Fruit fly (Drosophila melanogaster): ENCODE measurements around the gene CG6770.

The CG6770 gene

dm6 chr2L:12092041-12092440, 46.1 kb upstream of the CG6770 start:
- TF ChIP-seq cad (GFP tag; optimal IDR thresholded peaks at IDR 0.05) (peak; percentile 86), dimm (GFP tag; IDR thresholded peaks at IDR 0.05) (no peak), tll (GFP tag; optimal IDR thresholded peaks at IDR 0.05) (peak in 1 of 2 experiments; percentile 95), sna (GFP tag; IDR thresholded peaks at IDR 0.05; ENCODE audit: partially characterized antibody) (no peak), Ada2b (GFP tag; IDR thresholded peaks at IDR 0.05) (no peak), Meics (GFP tag; optimal IDR thresholded peaks at IDR 0.05) (no peak), schlank (tag; optimal IDR thresholded peaks at IDR 0.05) (no peak), prd (optimal IDR thresholded peaks at IDR 0.05) (no peak), prd (GFP tag; IDR thresholded peaks at IDR 0.05) (peak; percentile 3; the same call in 1 of the 3 replicates), CG3847 (GFP tag; IDR thresholded peaks at IDR 0.05) (no peak)

dm6 chr2L:12091522-12091921, 45.6 kb upstream of the CG6770 start, which contains the start of gene Pex19:
Pex19 (plus strand) TSS chr2L:12091822.
- TF ChIP-seq ato (GFP tag; IDR thresholded peaks at IDR 0.05; ENCODE audit: partially characterized antibody), result no peak
- no peak for TF ChIP-seq B-H1 (GFP tag; IDR thresholded peaks at IDR 0.05)
- TF ChIP-seq pros (GFP tag; optimal IDR thresholded peaks at IDR 0.05), result no peak
- no peak for TF ChIP-seq jigr1 (GFP tag; IDR thresholded peaks at IDR 0.05)
- TF ChIP-seq CG5180 (GFP tag; optimal IDR thresholded peaks at IDR 0.05), result no peak
- TF ChIP-seq CHES-1-like (GFP tag; optimal IDR thresholded peaks at IDR 0.05), result no peak
- TF ChIP-seq Ada2b (GFP tag; IDR thresholded peaks at IDR 0.05), result no peak
- no peak for TF ChIP-seq hbn (GFP tag; IDR thresholded peaks at IDR 0.05; ENCODE audit: partially characterized antibody)
- TF ChIP-seq Blimp-1 (GFP tag; optimal IDR thresholded peaks at IDR 0.05), result no peak
- TF ChIP-seq Aef1 (GFP tag; IDR thresholded peaks at IDR 0.05), result no peak
- no peak for TF ChIP-seq slp2 (GFP tag; optimal IDR thresholded peaks at IDR 0.05)
- no peak for TF ChIP-seq CG9609 (GFP tag; optimal IDR thresholded peaks at IDR 0.05)
- TF ChIP-seq MBD-R2 (GFP tag; IDR thresholded peaks at IDR 0.05), result no peak
- TF ChIP-seq sna (GFP tag; IDR thresholded peaks at IDR 0.05; ENCODE audit: partially characterized antibody), result no peak
- no peak for TF ChIP-seq CG10267 (tag; optimal IDR thresholded peaks at IDR 0.05)
- no peak for TF ChIP-seq CG17912 (GFP tag; optimal IDR thresholded peaks at IDR 0.05)

dm6 chr2L:12089145-12089544, 43.2 kb upstream of the CG6770 start:
- TF ChIP-seq tll (GFP tag; optimal IDR thresholded peaks at IDR 0.05) (peak in 1 of 2 experiments; percentile 94), CG9215 (GFP tag; IDR thresholded peaks at IDR 0.05) (no peak), cad (GFP tag; optimal IDR thresholded peaks at IDR 0.05) (peak; percentile 33)

- TF ChIP-seq tll (GFP tag; optimal IDR thresholded peaks at IDR 0.05) (peak in 1 of 2 experiments; percentile 69), cad (GFP tag; optimal IDR thresholded peaks at IDR 0.05) (peak; percentile 98), zen (tag; optimal IDR thresholded peaks at IDR 0.05) (peak; percentile 39), chif (GFP tag; optimal IDR thresholded peaks at IDR 0.05) (no peak), sob (GFP tag; IDR thresholded peaks at IDR 0.05) (no peak), Deaf1 (tag; optimal IDR thresholded peaks at IDR 0.05) (no peak)
Observed at dm6 chr2L:12087442-12087841, 41.5 kb upstream of the CG6770 start.

dm6 chr2L:12085619-12086171, 39.8 kb upstream of the CG6770 start, which contains the start of gene prd:
prd (minus strand) TSS chr2L:12085827.
- peak; percentile 36 for TF ChIP-seq Jarid2 (GFP tag; optimal IDR thresholded peaks at IDR 0.05)
- TF ChIP-seq CG2889 (GFP tag; IDR thresholded peaks at IDR 0.05), result no peak
- TF ChIP-seq E2f2 (GFP tag; IDR thresholded peaks at IDR 0.05), result no peak
- peak; percentile 98 for TF ChIP-seq Nf-YB (GFP tag; optimal IDR thresholded peaks at IDR 0.05)
- TF ChIP-seq Blimp-1 (GFP tag; optimal IDR thresholded peaks at IDR 0.05), result no peak
- TF ChIP-seq CG8290 (GFP tag; optimal IDR thresholded peaks at IDR 0.05), result no peak
- TF ChIP-seq CG8290 (tag; optimal IDR thresholded peaks at IDR 0.05), result no peak
- peak; percentile 97 for TF ChIP-seq Nf-YC (tag; optimal IDR thresholded peaks at IDR 0.05)
- no peak for TF ChIP-seq repo (GFP tag; optimal IDR thresholded peaks at IDR 0.05)
- peak; percentile 39; the same call in 1 of the 4 replicates for TF ChIP-seq Dll (GFP tag; IDR thresholded peaks at IDR 0.05; ENCODE audit: partially characterized antibody)
- no peak for TF ChIP-seq ro (GFP tag; IDR thresholded peaks at IDR 0.05)
- TF ChIP-seq CG4730 (GFP tag; IDR thresholded peaks at IDR 0.05), result no peak
- no peak for TF ChIP-seq Optix (GFP tag; IDR thresholded peaks at IDR 0.05)
- TF ChIP-seq CG8478 (optimal IDR thresholded peaks at IDR 0.05), result peak; percentile 85
- TF ChIP-seq hbn (GFP tag; IDR thresholded peaks at IDR 0.05; ENCODE audit: partially characterized antibody), result no peak
- TF ChIP-seq CG15479 (GFP tag; optimal IDR thresholded peaks at IDR 0.05), result peak; percentile 76
- peak; percentile 86 for TF ChIP-seq Nf-YA (GFP tag; IDR thresholded peaks at IDR 0.05)
- peak; percentile 89 for TF ChIP-seq CG1832 (GFP tag; optimal IDR thresholded peaks at IDR 0.05)
